Fruit fly (Drosophila melanogaster): ENCODE results near the gene CG9547.

The CG9547 gene

dm6 chr2L:6480212-6480994 lies 13.9 kb downstream of the CG9547 start, which contains the start of the genes Sec61alpha and Daxx (continued):
- TF ChIP-seq dati (GFP tag; IDR thresholded peaks at IDR 0.05) (peak; percentile 76), Dbx (GFP tag; IDR thresholded peaks at IDR 0.05) (peak; percentile 94), CG12659 (GFP tag; optimal IDR thresholded peaks at IDR 0.05) (peak; percentile 85), Hr51 (GFP tag; optimal IDR thresholded peaks at IDR 0.05) (peak; percentile 84), Hmx (GFP tag; optimal IDR thresholded peaks at IDR 0.05) (peak; percentile 13), inv (GFP tag; IDR thresholded peaks at IDR 0.05; ENCODE audit: partially characterized antibody) (peak; percentile 100), hkb (optimal IDR thresholded peaks at IDR 0.05) (peak; percentile 61), hkb (GFP tag; IDR thresholded peaks at IDR 0.05) (peak; percentile 81), CG18262 (tag; optimal IDR thresholded peaks at IDR 0.05) (peak; percentile 73), MESR4 (GFP tag; optimal IDR thresholded peaks at IDR 0.05) (peak; percentile 75), CG32532 (GFP tag; IDR thresholded peaks at IDR 0.05) (peak; percentile 92), CG33557 (GFP tag; optimal IDR thresholded peaks at IDR 0.05) (peak; percentile 50), cato (GFP tag; optimal IDR thresholded peaks at IDR 0.05; ENCODE audit: borderline replicate concordance) (peak; percentile 84), CG17568 (GFP tag; optimal IDR thresholded peaks at IDR 0.05) (peak; percentile 70), wek (GFP tag; optimal IDR thresholded peaks at IDR 0.05) (peak; percentile 12), CG11398 (GFP tag; optimal IDR thresholded peaks at IDR 0.05) (peak; percentile 64), CG32772 (GFP tag; IDR thresholded peaks at IDR 0.05) (peak; percentile 79), Xrp1 (GFP tag; IDR thresholded peaks at IDR 0.05) (peak; percentile 82), CG17912 (GFP tag; optimal IDR thresholded peaks at IDR 0.05) (no peak), jing (GFP tag; optimal IDR thresholded peaks at IDR 0.05) (no peak), Sry-β (GFP tag; optimal IDR thresholded peaks at IDR 0.05) (peak; percentile 35), en (GFP tag; optimal IDR thresholded peaks at IDR 0.05) (peak; percentile 66), ttk (GFP tag; IDR thresholded peaks at IDR 0.05) (peak; percentile 73; the same call in 1 of the 2 replicates), dpn (GFP tag; optimal IDR thresholded peaks at IDR 0.05) (peak; percentile 88 to 92), Jarid2 (GFP tag; optimal IDR thresholded peaks at IDR 0.05) (no peak), so (GFP tag; IDR thresholded peaks at IDR 0.05) (0 out of 3 replicates have a peak, but pooled peaks have one; percentile 10), CG17612 (GFP tag; IDR thresholded peaks at IDR 0.05) (peak; percentile 43; the same call in 1 of the 2 replicates), Gsc (GFP tag; IDR thresholded peaks at IDR 0.05) (no peak), CG3838 (GFP tag; optimal IDR thresholded peaks at IDR 0.05) (peak; percentile 67), cad (GFP tag; optimal IDR thresholded peaks at IDR 0.05) (no peak), CG9437 (GFP tag; optimal IDR thresholded peaks at IDR 0.05) (peak; percentile 22), Bteb2 (GFP tag; optimal IDR thresholded peaks at IDR 0.05) (peak; percentile 82), fd96Cb (tag; optimal IDR thresholded peaks at IDR 0.05) (peak; percentile 77), CG7839 (tag; optimal IDR thresholded peaks at IDR 0.05) (peak; percentile 75), oc (tag; optimal IDR thresholded peaks at IDR 0.05) (peak; percentile 71), CG4854 (GFP tag; optimal IDR thresholded peaks at IDR 0.05) (peak; percentile 64), crp (GFP tag; optimal IDR thresholded peaks at IDR 0.05) (peak in 1 of 2 experiments; percentile 65), bab2 (GFP tag; optimal IDR thresholded peaks at IDR 0.05) (peak; percentile 80), Dll (GFP tag; IDR thresholded peaks at IDR 0.05; ENCODE audit: partially characterized antibody) (peak; percentile 97), CG16815 (GFP tag; optimal IDR thresholded peaks at IDR 0.05) (peak; percentile 73), CG2120 (GFP tag; optimal IDR thresholded peaks at IDR 0.05) (peak; percentile 95), tup (GFP tag; optimal IDR thresholded peaks at IDR 0.05) (peak; percentile 69), trem (tag; optimal IDR thresholded peaks at IDR 0.05) (peak; percentile 74), Poxn (GFP tag; IDR thresholded peaks at IDR 0.05) (peak; percentile 75; the same call in 1 of the 2 replicates), CG13624 (GFP tag; optimal IDR thresholded peaks at IDR 0.05) (peak; percentile 91), TFAM (GFP tag; optimal IDR thresholded peaks at IDR 0.05) (no peak), Deaf1 (tag; optimal IDR thresholded peaks at IDR 0.05) (peak; percentile 97), CG1602 (GFP tag; optimal IDR thresholded peaks at IDR 0.05) (peak; percentile 85)

All from whole organism, embryonic.